Worm (Caenorhabditis elegans) whole organism, late embryonic: ENCODE data around the gene nob-1.

ENCODE experiments used
- ama-1 ChIP-seq: fragments of 150-350 bp; optimal IDR thresholded peaks from 2 replicates; lab custom pipeline; 2014
- ceh-18 ChIP-seq: sonication (generic microtip); optimal IDR thresholded peaks from 2 replicates; lab custom pipeline; 2016; ENCODE audit warnings: missing genetic modification characterization, missing compliant biosample characterization
- ceh-30 ChIP-seq: fragments of 150-350 bp; optimal IDR thresholded peaks from 2 replicates; lab custom pipeline; 2014; ENCODE audit warnings: missing biosample characterization, missing genetic modification characterization
- ceh-45 ChIP-seq: fragments of 200-800 bp; sonication (Bioruptor generic); IDR thresholded peaks from 2 replicates; pipeline ENCODE4 v1.3.6; 2022; ENCODE audit warnings: missing genetic modification reagents, missing genetic modification characterization, missing compliant biosample characterization
- fkh-10 ChIP-seq: fragments of 150-350 bp; optimal IDR thresholded peaks from 2 replicates; lab custom pipeline; 2014; ENCODE audit warnings: missing biosample characterization, missing genetic modification reagents, missing genetic modification characterization
- hlh-13 ChIP-seq: fragments of 200-800 bp; sonication (Bioruptor generic); optimal IDR thresholded peaks from 2 replicates; lab custom pipeline; 2018; ENCODE audit warnings: mild to moderate bottlenecking, missing genetic modification characterization, missing compliant biosample characterization
- nhr-11 ChIP-seq: fragments of 150-350 bp; optimal IDR thresholded peaks from 2 replicates; lab custom pipeline; 2014; ENCODE audit warnings: missing biosample characterization, missing genetic modification characterization
- pag-3 ChIP-seq: sonication (generic microtip); optimal IDR thresholded peaks from 2 replicates; lab custom pipeline; 2016; ENCODE audit warnings: missing compliant biosample characterization, missing genetic modification characterization, borderline replicate concordance
- pqm-1 ChIP-seq: sonication (generic microtip); optimal IDR thresholded peaks from 2 replicates; lab custom pipeline; 2016; ENCODE audit warnings: missing genetic modification characterization, missing compliant biosample characterization
- pros-1 ChIP-seq: fragments of 150-350 bp; optimal IDR thresholded peaks from 2 replicates; lab custom pipeline; 2014; ENCODE audit warnings: missing biosample characterization, missing genetic modification reagents, missing genetic modification characterization
- sox-4 ChIP-seq: sonication (generic microtip); optimal IDR thresholded peaks from 2 replicates; lab custom pipeline; 2017; ENCODE audit warnings: mild to moderate bottlenecking, missing genetic modification characterization, inconsistent platforms, missing compliant biosample characterization

DNA sequence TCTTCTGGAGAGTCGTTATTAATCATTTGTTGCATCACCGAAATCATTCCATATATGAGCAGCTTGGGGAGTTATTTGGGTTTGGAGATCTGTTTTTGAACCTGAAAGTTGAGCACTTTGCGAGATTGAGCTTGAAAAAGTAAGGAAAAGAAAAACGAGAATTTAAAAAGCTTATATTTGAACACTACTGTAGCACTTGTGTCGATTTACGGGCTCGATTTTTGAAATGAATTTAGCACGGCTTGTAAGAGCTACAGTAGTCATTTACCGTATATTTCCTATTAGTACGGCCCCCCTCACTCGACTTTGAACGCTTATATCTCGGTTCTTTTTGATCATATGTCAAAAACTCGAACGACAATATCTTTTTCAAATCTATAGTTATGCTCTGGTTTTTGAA, at the start of gene nob-1:
- TF ChIP-seq ama-1 (lab: Kevin White, UChicago) (no peak), ceh-45 (GFP tag; lab: Robert Waterston, UW) (no peak), ceh-18 (no peak), pqm-1 (tag; lab: Kevin White, UChicago) (no peak), sox-4 (tag; lab: Kevin White, UChicago) (no peak), nhr-11 (tag; lab: Kevin White, UChicago) (no peak), ceh-30 (tag; lab: Kevin White, UChicago) (no peak), pag-3 (tag; lab: Kevin White, UChicago) (no peak), fkh-10 (GFP tag; lab: Kevin White, UChicago) (no peak), pros-1 (tag; lab: Kevin White, UChicago) (no peak), hlh-13 (GFP tag; lab: Kevin White, UChicago) (no peak)
